Worm (Caenorhabditis elegans) whole organism, young adult: ENCODE data around the gene fbxc-22.
A peak's percentile ranks its signal among the peaks of the same experiment; 100 is the strongest.

Source experiments
- B0261.1 ChIP-seq: sonication (generic microtip); optimal IDR thresholded peaks from 2 replicates; lab custom pipeline; 2016; ENCODE audit warnings: mild to moderate bottlenecking, missing genetic modification characterization, moderate library complexity, missing compliant biosample characterization
- C06A6.2 ChIP-seq: fragments of 200-800 bp; sonication (Bioruptor generic); conservative IDR thresholded peaks from 2 replicates; pipeline ENCODE4 v1.3.6; 2022; ENCODE audit warnings: missing genetic modification characterization, missing compliant biosample characterization
- Y56A3A.18 ChIP-seq: fragments of 200-800 bp; sonication (Bioruptor generic); IDR thresholded peaks from 2 replicates; pipeline ENCODE4 v1.3.6; 2022; ENCODE audit warnings: missing genetic modification reagents, missing genetic modification characterization, missing compliant biosample characterization
- Y79H2A.3 ChIP-seq: fragments of 200-800 bp; sonication (Bioruptor generic); conservative IDR thresholded peaks from 2 replicates; pipeline ENCODE4 v1.3.6; 2022; ENCODE audit warnings: missing genetic modification reagents, missing genetic modification characterization, missing compliant biosample characterization
- Y95B8A.8 ChIP-seq: fragments of 200-800 bp; sonication (Bioruptor generic); IDR thresholded peaks from 2 replicates; pipeline ENCODE4 v1.3.6; 2022; ENCODE audit warnings: missing genetic modification reagents, missing genetic modification characterization, missing compliant biosample characterization
- aptf-2 ChIP-seq: fragments of 200-800 bp; sonication (Bioruptor generic); conservative IDR thresholded peaks from 2 replicates; pipeline ENCODE4 v1.3.6; 2022; ENCODE audit warnings: missing genetic modification reagents, missing genetic modification characterization, missing compliant biosample characterization
- aptf-3 ChIP-seq: fragments of 200-800 bp; sonication (Bioruptor generic); IDR thresholded peaks from 2 replicates; pipeline ENCODE4 v1.3.6; 2022; ENCODE audit warnings: missing genetic modification characterization, missing compliant biosample characterization
- attf-3 ChIP-seq: fragments of 200-800 bp; sonication (Bioruptor generic); conservative IDR thresholded peaks from 2 replicates; pipeline ENCODE4 v1.3.6; 2022; ENCODE audit warnings: missing genetic modification reagents, missing genetic modification characterization, missing compliant biosample characterization
- bed-1 ChIP-seq: fragments of 200-800 bp; sonication (Bioruptor generic); IDR thresholded peaks from 2 replicates; pipeline ENCODE4 v1.3.6; 2022; ENCODE audit warnings: missing genetic modification reagents, missing genetic modification characterization, missing compliant biosample characterization
- cebp-1 ChIP-seq, 2 experiments: fragments of 200-800 bp in 1 of 2; sonication (Bioruptor generic) in 1 of 2; sonication (generic microtip) in 1 of 2; IDR thresholded peaks in 1 of 2; optimal IDR thresholded peaks in 1 of 2; 2 replicates each; pipeline versions ENCODE4 v1.3.6 to Lab custom; 2017 to 2022; ENCODE audit warnings: missing compliant biosample characterization in 2 of 2, missing genetic modification characterization in 2 of 2, mild to moderate bottlenecking in 1 of 2, missing genetic modification reagents in 1 of 2, moderate library complexity in 1 of 2
- ceh-27 ChIP-seq: fragments of 200-800 bp; sonication (Bioruptor generic); optimal IDR thresholded peaks from 2 replicates; lab custom pipeline; 2018; ENCODE audit warnings: mild to moderate bottlenecking, missing genetic modification characterization, moderate library complexity, missing compliant biosample characterization
- ceh-40 ChIP-seq: fragments of 200-800 bp; sonication (Bioruptor generic); IDR thresholded peaks from 2 replicates; pipeline ENCODE4 v1.3.6; 2022; ENCODE audit warnings: missing genetic modification characterization, missing compliant biosample characterization
- ceh-58 ChIP-seq: fragments of 200-800 bp; sonication (Bioruptor generic); IDR thresholded peaks from 2 replicates; pipeline ENCODE4 v1.3.6; 2022; ENCODE audit warnings: missing genetic modification characterization, missing compliant biosample characterization
- efl-1 ChIP-seq: fragments of 150-350 bp; optimal IDR thresholded peaks from 2 replicates; lab custom pipeline; 2014; ENCODE audit warnings: missing biosample characterization, missing genetic modification reagents, missing genetic modification characterization
- egl-44 ChIP-seq: fragments of 200-800 bp; sonication (Bioruptor generic); IDR thresholded peaks from 2 replicates; pipeline ENCODE4 v1.3.6; 2022; ENCODE audit warnings: missing genetic modification reagents, missing genetic modification characterization, missing compliant biosample characterization
- ekl-4 ChIP-seq: fragments of 200-800 bp; sonication (Bioruptor generic); IDR thresholded peaks from 2 replicates; pipeline ENCODE4 v1.3.6; 2022; ENCODE audit warnings: missing genetic modification reagents, missing genetic modification characterization, missing compliant biosample characterization
- fkh-3 ChIP-seq: sonication (generic microtip); optimal IDR thresholded peaks from 2 replicates; lab custom pipeline; 2016; ENCODE audit warnings: mild to moderate bottlenecking, missing genetic modification characterization, missing compliant biosample characterization
- gei-17 ChIP-seq: fragments of 200-800 bp; sonication (Bioruptor generic); optimal IDR thresholded peaks from 2 replicates; lab custom pipeline; 2018; ENCODE audit warnings: mild to moderate bottlenecking, missing genetic modification characterization, missing compliant biosample characterization
- hlh-26 ChIP-seq: fragments of 200-800 bp; sonication (Bioruptor generic); conservative IDR thresholded peaks from 2 replicates; pipeline ENCODE4 v1.3.6; 2022; ENCODE audit warnings: missing genetic modification reagents, missing genetic modification characterization, missing compliant biosample characterization
- hmg-20 ChIP-seq: fragments of 200-800 bp; sonication (Bioruptor generic); IDR thresholded peaks from 2 replicates; pipeline ENCODE4 v1.3.6; 2022; ENCODE audit warnings: missing genetic modification reagents, missing genetic modification characterization, missing compliant biosample characterization
- hsf-1 ChIP-seq: fragments of 200-800 bp; sonication (Bioruptor generic); IDR thresholded peaks from 2 replicates; pipeline ENCODE4 v1.3.6; 2022; ENCODE audit warnings: missing genetic modification reagents, missing genetic modification characterization, missing compliant biosample characterization
- lin-26 ChIP-seq: fragments of 200-800 bp; sonication (Bioruptor generic); IDR thresholded peaks from 2 replicates; pipeline ENCODE4 v1.3.6; 2022; ENCODE audit warnings: missing genetic modification reagents, missing genetic modification characterization, missing compliant biosample characterization
- lsl-1 ChIP-seq: fragments of 200-800 bp; sonication (Bioruptor generic); optimal IDR thresholded peaks from 2 replicates; lab custom pipeline; 2018; ENCODE audit warnings: mild to moderate bottlenecking, missing genetic modification characterization, moderate library complexity, missing compliant biosample characterization
- nfyb-1 ChIP-seq: fragments of 200-800 bp; sonication (Bioruptor generic); IDR thresholded peaks from 2 replicates; pipeline ENCODE4 v1.3.6; 2022; ENCODE audit warnings: missing genetic modification reagents, missing genetic modification characterization, missing compliant biosample characterization
- nhr-80 ChIP-seq: sonication (generic microtip); optimal IDR thresholded peaks from 2 replicates; lab custom pipeline; 2016; ENCODE audit warnings: missing genetic modification characterization, missing compliant biosample characterization
- nhr-90 ChIP-seq: sonication (generic microtip); optimal IDR thresholded peaks from 2 replicates; lab custom pipeline; 2016; ENCODE audit warnings: missing genotype, mild to moderate bottlenecking, missing genetic modification characterization, missing compliant biosample characterization
- pha-4 ChIP-seq: fragments of 150-350 bp; sonication (generic microtip); optimal IDR thresholded peaks from 2 replicates; lab custom pipeline; 2014; ENCODE audit warnings: missing biosample characterization, missing genetic modification reagents, missing genetic modification characterization
- rpc-1 ChIP-seq, 2 experiments: fragments of 150-350 bp in 1 of 2; sonication (generic microtip) in 1 of 2; optimal IDR thresholded peaks; 2 replicates each; lab custom pipeline; 2014 to 2018; ENCODE audit warnings: missing biosample characterization in 1 of 2, missing genetic modification characterization in 1 of 2, missing genetic modification reagents in 1 of 2, missing genotype in 1 of 2
- snpc-1.1 ChIP-seq: sonication (generic microtip); optimal IDR thresholded peaks from 2 replicates; lab custom pipeline; 2017; ENCODE audit warnings: missing genetic modification characterization, mild to moderate bottlenecking, missing compliant biosample characterization, antibody characterized with exemption, moderate library complexity, missing genotype, missing genetic modification reagents; ENCODE audit not compliant: insufficient read depth
- snpc-3.4 ChIP-seq: sonication (generic microtip); optimal IDR thresholded peaks from 2 replicates; lab custom pipeline; 2017; ENCODE audit warnings: missing genetic modification characterization, mild to moderate bottlenecking, missing compliant biosample characterization, antibody characterized with exemption, moderate library complexity, missing genotype, missing genetic modification reagents
- tbp1 ChIP-seq: fragments of 200-800 bp; sonication (Bioruptor generic); optimal IDR thresholded peaks from 2 replicates; lab custom pipeline; 2018; ENCODE audit warnings: mild to moderate bottlenecking, missing genetic modification characterization, missing compliant biosample characterization
- ztf-18 ChIP-seq: sonication (generic microtip); optimal IDR thresholded peaks from 2 replicates; lab custom pipeline; 2016; ENCODE audit warnings: missing genotype, mild to moderate bottlenecking, missing genetic modification characterization, missing compliant biosample characterization

fbxc-22 gene

ce11 chrII:1714772-1715353 is 24.0 kb upstream of the fbxc-22 start, which contains the start of gene btb-6:
Gene btb-6, plus strand, starts transcription at chrII:1715303.
- peak; percentile 97 for TF ChIP-seq aptf-2 (GFP tag; lab: Robert Waterston, UW)
- TF ChIP-seq aptf-3 (GFP tag; lab: Robert Waterston, UW) = peak; percentile 87; the same call in 1 of the 2 replicates
- no peak for TF ChIP-seq cebp-1 (GFP tag; IDR thresholded peaks at IDR 0.05; lab: Robert Waterston, UW)
- TF ChIP-seq cebp-1 (tag; optimal IDR thresholded peaks at IDR 0.05; lab: Kevin White, UChicago) = no peak
- TF ChIP-seq ceh-40 (GFP tag; lab: Robert Waterston, UW) = no peak
- no peak for TF ChIP-seq nhr-80
- no peak for TF ChIP-seq fkh-3
- TF ChIP-seq snpc-1.1 = no peak
- no peak for TF ChIP-seq gei-17 (GFP tag; lab: Kevin White, UChicago)
- no peak for TF ChIP-seq ceh-27 (GFP tag; lab: Kevin White, UChicago)
- TF ChIP-seq pha-4 (tag; lab: Kevin White, UChicago) = no peak
- no peak for TF ChIP-seq hmg-20
- TF ChIP-seq ztf-18 = no peak
- TF ChIP-seq nhr-90 = no peak
- TF ChIP-seq bed-1 (GFP tag; lab: Robert Waterston, UW) = 0 out of 2 replicates have a peak, but pooled peaks have one; percentile 47

ce11 chrII:1712938-1713337 is 22.0 kb upstream of the fbxc-22 start, which contains the start of gene btb-7:
Gene btb-7, plus strand, starts transcription at chrII:1713238.
- TF ChIP-seq lsl-1 = no peak
- TF ChIP-seq ekl-4 (GFP tag; lab: Robert Waterston, UW) = no peak
- no peak for TF ChIP-seq snpc-3.4 (tag; lab: Kevin White, UChicago)
- TF ChIP-seq hlh-26 = no peak
- TF ChIP-seq efl-1 (GFP tag; lab: Kevin White, UChicago) = peak; percentile 47
- TF ChIP-seq, all 124 proteins: peak for 1

DNA sequence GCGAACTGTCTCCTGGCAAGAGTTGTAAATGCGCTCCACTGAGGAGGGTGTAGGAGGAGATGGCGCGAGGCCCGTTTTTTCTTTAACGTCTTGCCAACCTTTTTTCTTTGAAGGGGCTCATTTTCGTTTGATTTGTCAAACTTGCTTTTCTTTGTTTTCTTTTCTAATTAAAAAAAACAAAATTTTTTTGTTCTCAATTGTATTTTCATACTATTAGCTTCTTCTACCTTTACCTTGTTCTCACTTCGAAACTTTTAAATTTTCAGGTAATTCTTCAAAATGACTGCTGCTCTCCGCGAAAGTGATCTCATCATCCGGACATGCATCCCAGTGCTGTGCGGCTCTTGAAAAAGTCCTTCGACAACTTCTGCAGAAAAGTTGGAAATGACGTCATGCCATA is 19.0 kb upstream of the fbxc-22 start, which contains the start of gene fbxa-184:
Gene fbxa-184 (plus strand): TSS at position 301 of the 400 bp plus-strand sequence.
- TF ChIP-seq attf-3 = no peak
- peak; percentile 81 for TF ChIP-seq aptf-2 (GFP tag; lab: Robert Waterston, UW)

- TF ChIP-seq egl-44 (GFP tag; lab: Robert Waterston, UW) = no peak
These were observed 15.5 kb upstream of the fbxc-22 start, which contains the start of gene sdz-18 for ce11 chrII:1706385-1706784. Gene sdz-18, minus strand, starts transcription at chrII:1706485.

DNA sequence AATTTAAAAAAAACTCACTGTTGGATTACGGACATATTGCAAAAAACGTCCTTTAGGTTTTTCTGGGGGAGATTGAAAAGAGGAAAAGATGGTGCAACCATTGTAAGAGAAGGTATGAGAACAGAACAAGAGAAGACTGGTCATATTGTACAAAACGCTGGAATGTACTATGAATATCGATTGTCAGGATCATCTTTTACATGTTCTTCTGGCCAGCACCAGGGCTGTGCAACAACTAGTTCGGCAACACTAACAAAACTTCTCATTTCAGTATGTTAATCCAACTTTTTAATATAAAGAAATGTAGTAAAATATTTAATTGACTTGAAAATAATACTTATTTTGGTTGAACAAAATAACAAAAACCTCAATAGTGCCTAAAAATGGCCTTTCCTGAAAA is 12.5 kb upstream of the fbxc-22 start, which contains the start of gene fbxb-47:
Gene fbxb-47 (minus strand): TSS at position 101 of the 400 bp plus-strand sequence.
- TF ChIP-seq C06A6.2 (GFP tag; lab: Robert Waterston, UW) (no peak), efl-1 (GFP tag; lab: Kevin White, UChicago) (no peak), hsf-1 (no peak), nfyb-1 (GFP tag; lab: Robert Waterston, UW) (no peak), hmg-20 (no peak), fkh-3 (no peak), Y56A3A.18 (GFP tag; lab: Robert Waterston, UW) (no peak), Y79H2A.3 (no peak), Y95B8A.8 (GFP tag; lab: Robert Waterston, UW) (no peak), hlh-26 (no peak), ztf-18 (no peak), ceh-58 (GFP tag; lab: Robert Waterston, UW) (no peak)

DNA sequence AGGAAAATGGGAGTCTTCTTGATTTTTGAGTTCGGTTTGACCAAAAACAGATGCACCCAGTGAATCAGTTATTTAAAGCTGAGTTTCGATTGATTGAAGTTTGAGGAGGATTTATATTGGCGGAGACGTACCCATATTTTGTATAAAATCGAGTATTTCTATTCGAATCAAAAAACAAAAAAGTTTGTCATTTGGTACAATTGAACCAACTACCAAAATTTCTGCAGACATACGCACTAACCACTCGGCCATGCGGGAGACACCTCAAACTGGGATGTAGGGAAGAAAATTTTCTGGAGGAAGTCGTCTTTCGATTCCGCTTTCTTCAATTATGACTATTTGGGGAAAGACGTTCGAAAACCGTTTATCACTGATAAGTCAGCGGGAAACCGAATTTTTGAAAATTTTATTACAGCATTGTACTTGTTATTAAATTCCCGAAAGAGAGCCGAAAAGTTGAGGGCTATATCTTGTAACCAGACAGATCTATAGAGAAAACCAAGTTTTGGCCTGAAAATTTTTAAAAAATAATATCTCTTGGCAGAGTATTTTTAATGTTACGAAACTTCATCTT is 9.7 kb upstream of the fbxc-22 start:
- TF ChIP-seq rpc-1 (optimal IDR thresholded peaks at IDR 0.05; lab: Kevin White, UChicago) = peak; percentile 32
- peak; percentile 66 for TF ChIP-seq rpc-1 (tag; optimal IDR thresholded peaks at IDR 0.05; lab: Kevin White, UChicago)
- TF ChIP-seq lin-26 = peak; percentile 61; the same call in 1 of the 2 replicates
- peak; percentile 59 for TF ChIP-seq B0261.1 (tag; lab: Kevin White, UChicago)
- peak; percentile 76 for TF ChIP-seq tbp1 (GFP tag; lab: Kevin White, UChicago)
- TF ChIP-seq, all 124 proteins: peak for 4; not testable (repeated sequence) for 120
